Fruit fly (Drosophila melanogaster): ENCODE results near the gene CG42507.

The CG42507 gene

dm6 chr3L:14756724-14757463 lies 868 bp downstream of the CG42507 start (continued):
- TF ChIP-seq Sox100B (GFP tag; optimal IDR thresholded peaks at IDR 0.05) (peak; percentile 74), ems (GFP tag; optimal IDR thresholded peaks at IDR 0.05) (peak; percentile 84), pum (GFP tag; optimal IDR thresholded peaks at IDR 0.05) (peak; percentile 89), kni (GFP tag; optimal IDR thresholded peaks at IDR 0.05) (peak; percentile 68), CG14014 (GFP tag; IDR thresholded peaks at IDR 0.05) (peak; percentile 92), wor (GFP tag; IDR thresholded peaks at IDR 0.05) (peak; percentile 76), ato (GFP tag; IDR thresholded peaks at IDR 0.05; ENCODE audit: partially characterized antibody) (no peak), CG4730 (GFP tag; IDR thresholded peaks at IDR 0.05) (peak; percentile 81), HmgD (GFP tag; optimal IDR thresholded peaks at IDR 0.05) (peak; percentile 81), h (optimal IDR thresholded peaks at IDR 0.05) (no peak), yki (optimal IDR thresholded peaks at IDR 0.05) (peak; percentile 83), Camta (GFP tag; optimal IDR thresholded peaks at IDR 0.05) (peak; percentile 90), CG34422 (GFP tag; IDR thresholded peaks at IDR 0.05) (peak; percentile 93), CG15479 (GFP tag; optimal IDR thresholded peaks at IDR 0.05) (no peak), z (GFP tag; IDR thresholded peaks at IDR 0.05) (peak; percentile 81), jing (GFP tag; optimal IDR thresholded peaks at IDR 0.05) (peak; percentile 63), Lpt (GFP tag; optimal IDR thresholded peaks at IDR 0.05) (no peak), CG5180 (GFP tag; optimal IDR thresholded peaks at IDR 0.05) (peak; percentile 74), Lim3 (GFP tag; IDR thresholded peaks at IDR 0.05) (peak; percentile 72), Mrtf (GFP tag; IDR thresholded peaks at IDR 0.05) (peak; percentile 89), CG12744 (GFP tag; optimal IDR thresholded peaks at IDR 0.05) (peak; percentile 87), Doc3 (GFP tag; IDR thresholded peaks at IDR 0.05; ENCODE audit: partially characterized antibody) (no peak), CG3838 (GFP tag; optimal IDR thresholded peaks at IDR 0.05) (no peak), cg (GFP tag; optimal IDR thresholded peaks at IDR 0.05) (peak; percentile 6), Poxn (GFP tag; IDR thresholded peaks at IDR 0.05) (peak; percentile 74; the same call in 1 of the 2 replicates), CG9876 (GFP tag; optimal IDR thresholded peaks at IDR 0.05) (peak; percentile 92)

dm6 chr3L:14755951-14756723 lies 1.6 kb downstream of the CG42507 start:
- TF ChIP-seq sc (optimal IDR thresholded peaks at IDR 0.05) (no peak), sc (GFP tag; optimal IDR thresholded peaks at IDR 0.05) (peak; percentile 43), ci (GFP tag; IDR thresholded peaks at IDR 0.05) (peak; percentile 72; the same call in 1 of the 3 replicates), CG1233 (GFP tag; optimal IDR thresholded peaks at IDR 0.05) (peak; percentile 84), stc (GFP tag; IDR thresholded peaks at IDR 0.05) (peak; percentile 82), esg (GFP tag; conservative IDR thresholded peaks at IDR 0.05) (peak; percentile 79), sens-2 (GFP tag; IDR thresholded peaks at IDR 0.05) (no peak), Elba2 (GFP tag; optimal IDR thresholded peaks at IDR 0.05) (no peak), Mad (GFP tag; optimal IDR thresholded peaks at IDR 0.05) (peak; percentile 61), CG10543 (GFP tag; optimal IDR thresholded peaks at IDR 0.05) (peak; percentile 77), CG13296 (GFP tag; optimal IDR thresholded peaks at IDR 0.05) (peak; percentile 86), caup (GFP tag; optimal IDR thresholded peaks at IDR 0.05; ENCODE audit: severe bottlenecking) (peak; percentile 79), rib (GFP tag; IDR thresholded peaks at IDR 0.05) (0 out of 2 replicates have a peak, but pooled peaks have one; percentile 48), ase (GFP tag; IDR thresholded peaks at IDR 0.05) (peak; percentile 75; the same call in 2 of the 3 replicates), CG17568 (GFP tag; optimal IDR thresholded peaks at IDR 0.05) (peak; percentile 83), C15 (GFP tag; IDR thresholded peaks at IDR 0.05) (no peak), CG5180 (GFP tag; optimal IDR thresholded peaks at IDR 0.05) (peak; percentile 80), fd102C (GFP tag; optimal IDR thresholded peaks at IDR 0.05) (no peak), pnt (GFP tag; optimal IDR thresholded peaks at IDR 0.05) (peak; percentile 68), CG8290 (GFP tag; optimal IDR thresholded peaks at IDR 0.05) (no peak), CG8290 (tag; optimal IDR thresholded peaks at IDR 0.05) (peak; percentile 9 to 62), D19B (GFP tag; optimal IDR thresholded peaks at IDR 0.05) (peak; percentile 80), CG13424 (tag; optimal IDR thresholded peaks at IDR 0.05) (peak; percentile 93), nom (GFP tag; optimal IDR thresholded peaks at IDR 0.05) (peak; percentile 96), CG4282 (GFP tag; optimal IDR thresholded peaks at IDR 0.05) (no peak)
